Fruit fly (Drosophila melanogaster) whole organism, embryonic: ENCODE results near the gene tmod.

Experiments used
- Awh ChIP-seq: fragments of 200-800 bp; sonication (Bioruptor generic); IDR thresholded peaks from 2 replicates; pipeline ENCODE4, ENCODE4 v1.3.6; 2022; ENCODE audit warnings: missing biosample characterization, missing genetic modification characterization
- CG12219 ChIP-seq: fragments of 200-800 bp; sonication (Bioruptor generic); optimal IDR thresholded peaks from 3 replicates; lab custom pipeline; 2018; ENCODE audit warnings: missing biosample characterization, mild to moderate bottlenecking, missing genetic modification characterization
- CG15514 ChIP-seq: fragments of 200-800 bp; sonication (Bioruptor generic); optimal IDR thresholded peaks from 3 replicates; lab custom pipeline; 2017; ENCODE audit warnings: missing biosample characterization, missing genetic modification characterization, mild to moderate bottlenecking, moderate library complexity, missing genetic modification reagents
- CG17186 ChIP-seq: fragments of 200-800 bp; sonication (Bioruptor generic); optimal IDR thresholded peaks from 3 replicates; lab custom pipeline; 2017; ENCODE audit warnings: missing biosample characterization, missing genetic modification reagents, missing genetic modification characterization
- CG18262 ChIP-seq: fragments of 200-800 bp; optimal IDR thresholded peaks from 3 replicates; lab custom pipeline; 2019; ENCODE audit warnings: missing biosample characterization, mild to moderate bottlenecking, missing genetic modification characterization, moderate library complexity
- CG1832 ChIP-seq: fragments of 200-800 bp; sonication (Bioruptor generic); optimal IDR thresholded peaks from 2 replicates; lab custom pipeline; 2017; ENCODE audit warnings: missing biosample characterization, mild to moderate bottlenecking, missing genetic modification characterization, inconsistent platforms
- CG3407 ChIP-seq: fragments of 200-800 bp; sonication (Bioruptor generic); optimal IDR thresholded peaks from 2 replicates; lab custom pipeline; 2018; ENCODE audit warnings: missing biosample characterization, mild to moderate bottlenecking, missing genetic modification characterization
- CG3847 ChIP-seq: fragments of 200-800 bp; sonication (Bioruptor generic); IDR thresholded peaks from 2 replicates; pipeline ENCODE4 v1.3.6; 2022; ENCODE audit warnings: missing biosample characterization, missing genetic modification characterization
- CG7271 ChIP-seq: fragments of 200-800 bp; sonication (Bioruptor generic); optimal IDR thresholded peaks from 2 replicates; lab custom pipeline; 2018; ENCODE audit warnings: missing biosample characterization, mild to moderate bottlenecking, missing genetic modification characterization, moderate library complexity
- CG7745 ChIP-seq: fragments of 200-800 bp; sonication (Bioruptor generic); optimal IDR thresholded peaks from 2 replicates; lab custom pipeline; 2018; ENCODE audit warnings: missing biosample characterization, mild to moderate bottlenecking, missing genetic modification characterization, moderate library complexity
- CG9215 ChIP-seq: fragments of 200-800 bp; sonication (Bioruptor generic); IDR thresholded peaks from 2 replicates; pipeline ENCODE4 v1.3.6; 2022; ENCODE audit warnings: missing biosample characterization, missing genetic modification characterization
- Dad ChIP-seq: fragments of 200-800 bp; sonication (Bioruptor generic); optimal IDR thresholded peaks from 3 replicates; lab custom pipeline; 2016; ENCODE audit warnings: missing biosample characterization, missing genetic modification characterization
- Dref ChIP-seq: fragments of 200-800 bp; sonication (Bioruptor generic); IDR thresholded peaks from 2 replicates; pipeline ENCODE4 v1.3.6; 2022; ENCODE audit warnings: missing biosample characterization, missing genetic modification characterization
- H15 ChIP-seq: fragments of 200-800 bp; sonication (Bioruptor generic); IDR thresholded peaks from 3 replicates; pipeline ENCODE4 v1.3.6; 2022; ENCODE audit warnings: missing biosample characterization, missing genetic modification characterization
- HHEX ChIP-seq: fragments of 200-800 bp; sonication (Bioruptor generic); optimal IDR thresholded peaks from 3 replicates; lab custom pipeline; 2017; ENCODE audit warnings: missing biosample characterization, mild to moderate bottlenecking, missing genetic modification characterization, missing genetic modification reagents
- Hey ChIP-seq: fragments of 200-800 bp; sonication (Bioruptor generic); optimal IDR thresholded peaks from 3 replicates; lab custom pipeline; 2018; ENCODE audit warnings: missing biosample characterization, mild to moderate bottlenecking, missing genetic modification characterization
- MBD-R2 ChIP-seq: fragments of 200-800 bp; sonication (Bioruptor generic); IDR thresholded peaks from 2 replicates; pipeline ENCODE4 v1.3.6; 2022; ENCODE audit warnings: missing biosample characterization, missing genetic modification characterization
- Mad ChIP-seq: fragments of 200-800 bp; sonication (Bioruptor generic); optimal IDR thresholded peaks from 2 replicates; lab custom pipeline; 2016; ENCODE audit warnings: missing biosample characterization, missing genetic modification characterization
- Rx ChIP-seq: fragments of 200-800 bp; sonication (Bioruptor generic); IDR thresholded peaks from 2 replicates; pipeline ENCODE4 v1.3.6; 2022; ENCODE audit warnings: missing biosample characterization, missing genetic modification characterization
- Side ChIP-seq: fragments of 200-800 bp; sonication (Bioruptor generic); optimal IDR thresholded peaks from 2 replicates; lab custom pipeline; 2016; ENCODE audit warnings: missing biosample characterization, missing genetic modification characterization
- Taf1 ChIP-seq: fragments of 200-800 bp; sonication (Bioruptor generic); IDR thresholded peaks from 2 replicates; pipeline ENCODE4 v1.3.6; 2022; ENCODE audit warnings: missing biosample characterization, missing genetic modification characterization
- Xbp1 ChIP-seq: fragments of 200-800 bp; sonication (Bioruptor generic); optimal IDR thresholded peaks from 3 replicates; lab custom pipeline; 2016; ENCODE audit warnings: missing biosample characterization, mild to moderate bottlenecking, missing genetic modification characterization
- Xrp1 ChIP-seq: fragments of 200-800 bp; sonication (Bioruptor generic); IDR thresholded peaks from 2 replicates; pipeline ENCODE4 v1.3.6; 2022; ENCODE audit warnings: missing biosample characterization, missing genetic modification characterization
- ase ChIP-seq: fragments of 200-800 bp; sonication (Bioruptor generic); IDR thresholded peaks from 3 replicates; pipeline ENCODE4 v1.3.6; 2022; ENCODE audit warnings: missing biosample characterization, missing genetic modification characterization
- bsh ChIP-seq, 2 experiments: fragments of 200-800 bp; sonication (Bioruptor generic); optimal IDR thresholded peaks; 2 replicates each; lab custom pipeline; 2017 to 2018; ENCODE audit warnings: mild to moderate bottlenecking in 2 of 2, missing biosample characterization in 2 of 2, missing genetic modification characterization in 2 of 2, moderate library complexity in 1 of 2
- cad ChIP-seq: fragments of >200 bp; optimal IDR thresholded peaks from 2 replicates; lab custom pipeline; 2017; ENCODE audit warnings: missing biosample characterization, missing genetic modification characterization
- fd96Cb ChIP-seq: fragments of 200-800 bp; sonication (Bioruptor generic); optimal IDR thresholded peaks from 2 replicates; lab custom pipeline; 2018; ENCODE audit warnings: missing biosample characterization, mild to moderate bottlenecking, missing genetic modification characterization, moderate library complexity
- gce ChIP-seq: fragments of 200-800 bp; sonication (Bioruptor generic); IDR thresholded peaks from 3 replicates; pipeline ENCODE4 v1.3.6; 2022; ENCODE audit warnings: missing biosample characterization, missing genetic modification characterization
- gcm ChIP-seq: fragments of 200-800 bp; sonication (Bioruptor generic); optimal IDR thresholded peaks from 2 replicates; lab custom pipeline; 2019; ENCODE audit warnings: missing biosample characterization, mild to moderate bottlenecking, missing genetic modification characterization, moderate library complexity
- ind ChIP-seq: fragments of 200-800 bp; sonication (Bioruptor generic); optimal IDR thresholded peaks from 3 replicates; lab custom pipeline; 2016; ENCODE audit warnings: missing biosample characterization, missing genetic modification characterization
- pnt ChIP-seq: fragments of 200-800 bp; sonication (Bioruptor generic); optimal IDR thresholded peaks from 3 replicates; lab custom pipeline; 2016; ENCODE audit warnings: missing biosample characterization, missing genetic modification characterization
- sens ChIP-seq: fragments of 200-800 bp; sonication (Bioruptor generic); peaks from one replicate; lab custom pipeline; 2016; ENCODE audit warnings: missing biosample characterization, missing genetic modification characterization
- slou ChIP-seq: fragments of 200-800 bp; sonication (Bioruptor generic); optimal IDR thresholded peaks from 3 replicates; lab custom pipeline; 2016; ENCODE audit warnings: missing biosample characterization, missing genetic modification characterization
- sob ChIP-seq: fragments of 200-800 bp; sonication (Bioruptor generic); IDR thresholded peaks from 2 replicates; pipeline ENCODE4 v1.3.6; 2022; ENCODE audit warnings: missing biosample characterization, missing genetic modification characterization
- sqz ChIP-seq: fragments of 200-800 bp; sonication (Bioruptor generic); optimal IDR thresholded peaks from 3 replicates; lab custom pipeline; 2018; ENCODE audit warnings: missing biosample characterization, mild to moderate bottlenecking, missing genetic modification characterization
- stc ChIP-seq: fragments of 200-800 bp; sonication (Bioruptor generic); IDR thresholded peaks from 2 replicates; pipeline ENCODE4 v1.3.6; 2022; ENCODE audit warnings: missing biosample characterization, missing genetic modification characterization
- ttk ChIP-seq: fragments of 200-800 bp; sonication (Bioruptor generic); IDR thresholded peaks from 2 replicates; pipeline ENCODE4 v2.1.2; 2022; ENCODE audit warnings: missing biosample characterization, missing genetic modification characterization
- tup ChIP-seq: fragments of 200-800 bp; sonication (Bioruptor generic); optimal IDR thresholded peaks from 2 replicates; lab custom pipeline; 2016; ENCODE audit warnings: missing biosample characterization, mild to moderate bottlenecking, missing genetic modification characterization, moderate library complexity
- vnd ChIP-seq: fragments of 200-800 bp; sonication (Bioruptor generic); IDR thresholded peaks from 3 replicates; pipeline ENCODE4 v1.3.6; 2022; ENCODE audit warnings: missing biosample characterization, missing genetic modification characterization; ENCODE audit not compliant: partially characterized antibody
- zfh1 ChIP-seq: fragments of 200-800 bp; sonication (Bioruptor generic); IDR thresholded peaks from 3 replicates; pipeline ENCODE4 v1.3.6; 2022; ENCODE audit warnings: missing biosample characterization, missing genetic modification characterization

The tmod gene

DNA sequence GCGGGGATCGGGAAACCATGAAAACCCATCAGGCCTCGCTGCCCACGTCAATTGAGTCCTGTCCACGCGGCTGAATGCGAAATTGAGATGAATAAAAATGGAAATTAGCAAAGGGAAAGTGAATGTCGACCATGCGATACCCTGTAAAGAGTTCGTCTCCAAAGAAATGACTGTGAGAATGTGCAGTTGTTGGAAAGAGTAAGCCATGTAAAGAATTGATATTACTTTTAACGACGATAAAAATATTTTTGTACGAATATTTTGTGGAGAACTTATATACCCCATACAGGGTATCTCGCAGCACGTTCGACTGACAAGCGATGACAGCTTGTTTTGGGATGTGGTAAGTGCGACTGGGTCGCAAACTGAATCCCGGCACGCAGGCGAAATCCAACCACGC is 31.2 kb upstream of the tmod start (continued):
- TF ChIP-seq Xbp1 (GFP tag; lab: Kevin White, UChicago) (peak; percentile 39), zfh1 (GFP tag; lab: Robert Waterston, UW) (peak; percentile 71), ttk (GFP tag; lab: Robert Waterston, UW) (peak; percentile 32; the same call in 1 of the 2 replicates), Dref (no peak), cad (no peak), CG1832 (GFP tag; lab: Kevin White, UChicago) (no peak), Rx (GFP tag; lab: Robert Waterston, UW) (peak; percentile 45), Dad (GFP tag; lab: Kevin White, UChicago) (peak; percentile 4), ind (peak; percentile 3), Awh (GFP tag; lab: Robert Waterston, UW) (no peak), CG12219 (GFP tag; lab: Kevin White, UChicago) (no peak), vnd (no peak), sens (GFP tag; lab: Kevin White, UChicago) (peak; percentile 88), HHEX (GFP tag; lab: Kevin White, UChicago) (peak; percentile 10), sob (GFP tag; lab: Robert Waterston, UW) (peak; percentile 65; the same call in 1 of the 2 replicates), tup (no peak), CG9215 (peak; percentile 12; the same call in 1 of the 2 replicates), Mad (no peak)
- TF ChIP-seq, all 482 proteins: peak for 98

- TF ChIP-seq fd96Cb (tag; lab: Kevin White, UChicago) (no peak), sens (GFP tag; lab: Kevin White, UChicago) (peak; percentile 48)
Observed at dm6 chr3R:30503406-30503805, 29.0 kb upstream of the tmod start, which contains the start of gene CG31371. CG31371 (minus strand) TSS chr3R:30503506.

dm6 chr3R:30505561-30506037 is 26.8 kb upstream of the tmod start, which contains the start of the genes PH4alphaSG1 and CG15539:
PH4alphaSG1 (minus strand) TSS chr3R:30505661.
CG15539 (plus strand) TSS chr3R:30505987.
- no peak for TF ChIP-seq Xrp1
- no peak for TF ChIP-seq Xbp1 (GFP tag; lab: Kevin White, UChicago)
- no peak for TF ChIP-seq H15 (GFP tag; lab: Robert Waterston, UW)
- no peak for TF ChIP-seq CG3407
- no peak for TF ChIP-seq CG7271 (tag; lab: Kevin White, UChicago)
- TF ChIP-seq MBD-R2 (GFP tag; lab: Robert Waterston, UW): no peak
- TF ChIP-seq CG7745 (tag; lab: Kevin White, UChicago): no peak
- no peak for TF ChIP-seq CG17186 (GFP tag; lab: Kevin White, UChicago)
- TF ChIP-seq pnt (GFP tag; lab: Kevin White, UChicago): no peak
- TF ChIP-seq Taf1 (GFP tag; lab: Robert Waterston, UW): no peak

dm6 chr3R:30507723-30508122 is 24.7 kb upstream of the tmod start, which contains the start of gene CG34041:
CG34041 (plus strand) TSS chr3R:30508023.
- TF ChIP-seq slou (GFP tag; lab: Kevin White, UChicago): no peak
- TF ChIP-seq CG3847 (GFP tag; lab: Robert Waterston, UW): no peak
- no peak for TF ChIP-seq CG15514 (GFP tag; lab: Kevin White, UChicago)
- TF ChIP-seq gcm (GFP tag; lab: Kevin White, UChicago): no peak
- TF ChIP-seq Side (GFP tag; lab: Kevin White, UChicago): no peak
- TF ChIP-seq ase (GFP tag; lab: Robert Waterston, UW): no peak
- TF ChIP-seq Hey (tag; lab: Kevin White, UChicago): no peak
- no peak for TF ChIP-seq stc (GFP tag; lab: Robert Waterston, UW)
- TF ChIP-seq sqz (GFP tag; lab: Kevin White, UChicago): no peak
- TF ChIP-seq CG18262 (tag; lab: Kevin White, UChicago): no peak
- no peak for TF ChIP-seq gce (GFP tag; lab: Robert Waterston, UW)
- TF ChIP-seq bsh (GFP tag; optimal IDR thresholded peaks at IDR 0.05; lab: Kevin White, UChicago): no peak
- TF ChIP-seq cad: no peak
